Fruit fly (Drosophila melanogaster): ENCODE measurements around the gene ND-42.
A peak's percentile ranks its signal among the peaks of the same experiment; 100 is the strongest.

ND-42 gene

DNA sequence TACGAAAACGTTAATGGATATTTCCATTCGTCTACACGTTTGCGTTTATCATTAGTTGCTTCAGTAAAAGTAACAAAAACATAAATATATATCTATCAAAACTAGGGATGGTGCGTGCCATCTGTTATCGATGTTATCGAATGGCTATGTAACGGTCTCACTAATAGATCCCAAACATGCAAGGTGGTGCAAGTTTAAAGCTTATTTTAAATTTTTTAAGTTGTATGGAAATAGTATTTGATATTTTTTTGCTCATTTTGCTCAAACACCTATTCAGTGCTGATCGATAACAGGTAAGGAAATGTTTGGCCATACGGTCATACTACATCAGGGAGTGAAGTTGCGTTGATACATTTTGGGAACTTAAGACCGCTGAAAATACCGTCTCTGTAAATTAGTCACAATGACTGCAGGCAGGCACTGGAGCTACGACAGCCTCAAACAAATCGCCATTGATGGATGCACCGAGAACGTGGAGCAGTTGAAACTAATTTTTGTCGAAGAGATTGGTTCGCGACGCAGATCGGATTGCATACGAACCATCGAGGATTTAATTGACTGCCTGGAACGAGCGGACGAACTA, 6.7 kb downstream of the ND-42 start, which contains the start of the genes CG45099, CG6015, pit and Fadd:
CG45099 (minus strand) TSS at position 127 of the 583 bp plus-strand sequence.
CG6015 (minus strand) TSS at position 127 of the 583 bp plus-strand sequence.
pit (plus strand) TSS at position 139 of the 583 bp plus-strand sequence.
Fadd (plus strand) TSS at position 296 of the 583 bp plus-strand sequence.
- TF ChIP-seq CG3281 (GFP tag; optimal IDR thresholded peaks at IDR 0.05) (no peak), Stat92E (GFP tag; optimal IDR thresholded peaks at IDR 0.05) (peak in 1 of 3 experiments; percentile 52), CG12391 (tag; optimal IDR thresholded peaks at IDR 0.05) (peak; percentile 35), CG18599 (GFP tag; optimal IDR thresholded peaks at IDR 0.05) (no peak), dysf (GFP tag; IDR thresholded peaks at IDR 0.05) (no peak), CG30020 (tag; optimal IDR thresholded peaks at IDR 0.05) (peak; percentile 50), CG7372 (GFP tag; IDR thresholded peaks at IDR 0.05) (no peak), CG10321 (GFP tag; IDR thresholded peaks at IDR 0.05) (no peak), Max (GFP tag; optimal IDR thresholded peaks at IDR 0.05) (no peak), ash1 (GFP tag; optimal IDR thresholded peaks at IDR 0.05) (no peak), CG17612 (GFP tag; IDR thresholded peaks at IDR 0.05) (no peak), Bdp1 (GFP tag; optimal IDR thresholded peaks at IDR 0.05) (no peak), Camta (GFP tag; optimal IDR thresholded peaks at IDR 0.05) (no peak), Side (GFP tag; optimal IDR thresholded peaks at IDR 0.05) (no peak), danr (GFP tag; IDR thresholded peaks at IDR 0.05) (no peak), maf-S (GFP tag; optimal IDR thresholded peaks at IDR 0.05) (no peak), sr (GFP tag; IDR thresholded peaks at IDR 0.05) (no peak), CG14014 (GFP tag; IDR thresholded peaks at IDR 0.05) (no peak), CG11695 (GFP tag; IDR thresholded peaks at IDR 0.05) (no peak), da (GFP tag; optimal IDR thresholded peaks at IDR 0.05) (no peak), pnt (GFP tag; optimal IDR thresholded peaks at IDR 0.05) (no peak), sug (tag; optimal IDR thresholded peaks at IDR 0.05) (no peak), CG14050 (GFP tag; IDR thresholded peaks at IDR 0.05) (no peak), B-H2 (GFP tag; optimal IDR thresholded peaks at IDR 0.05) (no peak), peb (GFP tag; IDR thresholded peaks at IDR 0.05) (no peak), sd (tag; optimal IDR thresholded peaks at IDR 0.05) (no peak), her (GFP tag; optimal IDR thresholded peaks at IDR 0.05) (no peak), Adf1 (GFP tag; IDR thresholded peaks at IDR 0.05) (no peak), CG4282 (GFP tag; optimal IDR thresholded peaks at IDR 0.05) (no peak), kah (GFP tag; optimal IDR thresholded peaks at IDR 0.05) (no peak), jing (GFP tag; optimal IDR thresholded peaks at IDR 0.05) (no peak), CG11560 (tag; IDR thresholded peaks at IDR 0.05) (peak; percentile 94), zen2 (GFP tag; IDR thresholded peaks at IDR 0.05; ENCODE audit: partially characterized antibody) (no peak; the same call in 2 of the 3 replicates), oc (tag; optimal IDR thresholded peaks at IDR 0.05) (no peak), CG15514 (GFP tag; optimal IDR thresholded peaks at IDR 0.05) (peak; percentile 9), ERR (GFP tag; optimal IDR thresholded peaks at IDR 0.05) (no peak), amos (GFP tag; IDR thresholded peaks at IDR 0.05; ENCODE audit: partially characterized antibody) (peak; percentile 59; the same call in 1 of the 2 replicates), salm (tag; optimal IDR thresholded peaks at IDR 0.05) (no peak), Deaf1 (tag; optimal IDR thresholded peaks at IDR 0.05) (no peak), CG3847 (GFP tag; IDR thresholded peaks at IDR 0.05) (peak; percentile 28; the same call in 1 of the 2 replicates), ssp (GFP tag; IDR thresholded peaks at IDR 0.05) (no peak), CG2678 (tag; optimal IDR thresholded peaks at IDR 0.05) (no peak), CG31224 (GFP tag; IDR thresholded peaks at IDR 0.05) (no peak), yki (optimal IDR thresholded peaks at IDR 0.05) (no peak), CG8924 (tag; optimal IDR thresholded peaks at IDR 0.05) (peak; percentile 36), CG6765 (GFP tag; optimal IDR thresholded peaks at IDR 0.05) (no peak), BEAF-32 (GFP tag; optimal IDR thresholded peaks at IDR 0.05) (peak; percentile 73), CG4404 (GFP tag; IDR thresholded peaks at IDR 0.05) (no peak), row (GFP tag; IDR thresholded peaks at IDR 0.05) (peak; percentile 48), H2.0 (GFP tag; IDR thresholded peaks at IDR 0.05) (no peak), CG12299 (tag; optimal IDR thresholded peaks at IDR 0.05) (no peak), CG10267 (tag; optimal IDR thresholded peaks at IDR 0.05) (peak; percentile 46)

Measured in whole organism, embryonic.